Worm (Caenorhabditis elegans) whole organism, L2 larva: Measurements from ENCODE around the gene ZK970.8.

Experiments
- C34F6.9 ChIP-seq: fragments of 150-350 bp; optimal IDR thresholded peaks from 2 replicates; lab custom pipeline; 2014; ENCODE audit warnings: missing biosample characterization, missing genetic modification characterization
- Y55F3AM.14 ChIP-seq: fragments of 200-800 bp; sonication (Bioruptor generic); optimal IDR thresholded peaks from 2 replicates; lab custom pipeline; 2018; ENCODE audit warnings: mild to moderate bottlenecking, missing genetic modification characterization, missing compliant biosample characterization
- ZK546.5 ChIP-seq: sonication (generic microtip); optimal IDR thresholded peaks from 2 replicates; lab custom pipeline; 2017; ENCODE audit warnings: missing biosample characterization, missing genetic modification characterization
- alr-1 ChIP-seq: fragments of 150-350 bp; optimal IDR thresholded peaks from 2 replicates; lab custom pipeline; 2014; ENCODE audit warnings: missing biosample characterization, missing genetic modification characterization
- aly-2 ChIP-seq: fragments of 150-350 bp; optimal IDR thresholded peaks from 2 replicates; lab custom pipeline; 2014; ENCODE audit warnings: missing biosample characterization, missing genetic modification characterization
- ama-1 ChIP-seq: fragments of 150-350 bp; optimal IDR thresholded peaks from 2 replicates; lab custom pipeline; 2018; ENCODE audit warnings: inconsistent platforms
- ceh-16 ChIP-seq: fragments of 150-350 bp; optimal IDR thresholded peaks from 2 replicates; lab custom pipeline; 2014; ENCODE audit warnings: missing biosample characterization, missing genetic modification characterization
- ceh-82 ChIP-seq: fragments of 150-350 bp; optimal IDR thresholded peaks from 2 replicates; lab custom pipeline; 2014; ENCODE audit warnings: missing biosample characterization, missing genetic modification characterization
- crh-2 ChIP-seq: sonication (generic microtip); optimal IDR thresholded peaks from 2 replicates; lab custom pipeline; 2017; ENCODE audit warnings: missing biosample characterization, missing genetic modification characterization
- elt-3 ChIP-seq: sonication (generic microtip); optimal IDR thresholded peaks from 2 replicates; lab custom pipeline; 2017; ENCODE audit warnings: missing biosample characterization, missing genetic modification characterization
- fos-1 ChIP-seq: fragments of 150-350 bp; optimal IDR thresholded peaks from 2 replicates; lab custom pipeline; 2014; ENCODE audit warnings: missing biosample characterization, missing genetic modification characterization
- lin-11 ChIP-seq: fragments of 150-350 bp; sonication (generic microtip); optimal IDR thresholded peaks from 2 replicates; lab custom pipeline; 2014; ENCODE audit warnings: missing biosample characterization, missing genetic modification characterization, inconsistent platforms, mixed read lengths
- lin-13 ChIP-seq: fragments of 150-350 bp; optimal IDR thresholded peaks from 2 replicates; lab custom pipeline; 2014; ENCODE audit warnings: missing biosample characterization, missing genetic modification reagents, missing genetic modification characterization
- lin-39 ChIP-seq: fragments of 150-350 bp; optimal IDR thresholded peaks from 2 replicates; lab custom pipeline; 2014; ENCODE audit warnings: missing biosample characterization, missing genetic modification reagents, missing genetic modification characterization
- lsy-2 ChIP-seq, 2 experiments: fragments of 150-350 bp in 1 of 2; sonication (generic microtip) in 1 of 2; optimal IDR thresholded peaks; 2 replicates each; lab custom pipeline; 2014 to 2017; ENCODE audit warnings: missing biosample characterization in 2 of 2, missing genetic modification characterization in 2 of 2
- mab-5 ChIP-seq: fragments of 150-350 bp; optimal IDR thresholded peaks from 2 replicates; lab custom pipeline; 2014; ENCODE audit warnings: missing biosample characterization, missing genetic modification characterization
- mbf-1 ChIP-seq: sonication (generic microtip); optimal IDR thresholded peaks from 2 replicates; lab custom pipeline; 2017; ENCODE audit warnings: missing biosample characterization, missing genetic modification characterization
- mdl-1 ChIP-seq, 2 experiments: fragments of 150-350 bp in 1 of 2; sonication (generic microtip) in 1 of 2; optimal IDR thresholded peaks; 2 replicates each; lab custom pipeline; 2017; ENCODE audit warnings: missing biosample characterization in 2 of 2, missing genetic modification characterization in 2 of 2
- nhr-10 ChIP-seq: sonication (generic microtip); optimal IDR thresholded peaks from 2 replicates; lab custom pipeline; 2017; ENCODE audit warnings: missing biosample characterization, missing genetic modification characterization
- nhr-11 ChIP-seq: fragments of 150-350 bp; optimal IDR thresholded peaks from 2 replicates; lab custom pipeline; 2014; ENCODE audit warnings: missing biosample characterization, missing genetic modification characterization
- nhr-12 ChIP-seq: fragments of 150-350 bp; optimal IDR thresholded peaks from 2 replicates; lab custom pipeline; 2014; ENCODE audit warnings: missing biosample characterization, missing genetic modification characterization
- nhr-129 ChIP-seq: fragments of 150-350 bp; optimal IDR thresholded peaks from 2 replicates; lab custom pipeline; 2014; ENCODE audit warnings: missing biosample characterization, missing genetic modification characterization
- nhr-21 ChIP-seq: fragments of 150-350 bp; optimal IDR thresholded peaks from 2 replicates; lab custom pipeline; 2014; ENCODE audit warnings: missing biosample characterization, missing genetic modification characterization
- nhr-237 ChIP-seq: fragments of 150-350 bp; optimal IDR thresholded peaks from 2 replicates; lab custom pipeline; 2014; ENCODE audit warnings: missing biosample characterization, missing genetic modification characterization
- nhr-25 ChIP-seq: fragments of 150-350 bp; sonication (generic microtip); optimal IDR thresholded peaks from 3 replicates; lab custom pipeline; 2014; ENCODE audit warnings: missing biosample characterization, missing genetic modification characterization
- nhr-6 ChIP-seq: fragments of 150-350 bp; optimal IDR thresholded peaks from 2 replicates; lab custom pipeline; 2014; ENCODE audit warnings: missing biosample characterization, missing genetic modification characterization
- nhr-77 ChIP-seq: fragments of 150-350 bp; optimal IDR thresholded peaks from 2 replicates; lab custom pipeline; 2014; ENCODE audit warnings: missing biosample characterization, missing genetic modification characterization
- peb-1 ChIP-seq: fragments of 150-350 bp; optimal IDR thresholded peaks from 2 replicates; lab custom pipeline; 2014; ENCODE audit warnings: missing biosample characterization, missing genetic modification characterization
- sem-4 ChIP-seq: fragments of 150-350 bp; optimal IDR thresholded peaks from 2 replicates; lab custom pipeline; 2014; ENCODE audit warnings: missing biosample characterization, missing genetic modification reagents, missing genetic modification characterization
- skn-1 ChIP-seq: sonication (generic microtip); optimal IDR thresholded peaks from 2 replicates; lab custom pipeline; 2017; ENCODE audit warnings: missing biosample characterization, missing genetic modification characterization
- sma-3 ChIP-seq: sonication (generic microtip); optimal IDR thresholded peaks from 2 replicates; lab custom pipeline; 2016; ENCODE audit warnings: missing genetic modification reagents, missing genetic modification characterization, missing compliant biosample characterization
- snpc-4 ChIP-seq: fragments of 150-350 bp; optimal IDR thresholded peaks from 2 replicates; lab custom pipeline; 2014; ENCODE audit warnings: missing biosample characterization, missing genetic modification characterization
- unc-39 ChIP-seq: fragments of 150-350 bp; optimal IDR thresholded peaks from 2 replicates; lab custom pipeline; 2014; ENCODE audit warnings: missing biosample characterization, missing genetic modification characterization
- unc-55 ChIP-seq: fragments of 150-350 bp; sonication (generic microtip); optimal IDR thresholded peaks from 3 replicates; lab custom pipeline; 2014; ENCODE audit warnings: missing biosample characterization, missing genetic modification reagents, missing genetic modification characterization
- unc-62 ChIP-seq: fragments of 150-350 bp; optimal IDR thresholded peaks from 2 replicates; lab custom pipeline; 2014; ENCODE audit warnings: missing biosample characterization, missing genetic modification reagents, missing genetic modification characterization
- zag-1 ChIP-seq: fragments of 150-350 bp; optimal IDR thresholded peaks from 2 replicates; lab custom pipeline; 2014; ENCODE audit warnings: missing biosample characterization, missing genetic modification characterization
- ztf-1 ChIP-seq: fragments of 200-800 bp; sonication (Bioruptor generic); conservative IDR thresholded peaks from 2 replicates; pipeline ENCODE4 v1.3.6; 2022; ENCODE audit warnings: missing genetic modification characterization, missing compliant biosample characterization
- ztf-11 ChIP-seq: sonication (generic microtip); optimal IDR thresholded peaks from 2 replicates; lab custom pipeline; 2017; ENCODE audit warnings: missing biosample characterization, missing genetic modification characterization

Gene ZK970.8

DNA sequence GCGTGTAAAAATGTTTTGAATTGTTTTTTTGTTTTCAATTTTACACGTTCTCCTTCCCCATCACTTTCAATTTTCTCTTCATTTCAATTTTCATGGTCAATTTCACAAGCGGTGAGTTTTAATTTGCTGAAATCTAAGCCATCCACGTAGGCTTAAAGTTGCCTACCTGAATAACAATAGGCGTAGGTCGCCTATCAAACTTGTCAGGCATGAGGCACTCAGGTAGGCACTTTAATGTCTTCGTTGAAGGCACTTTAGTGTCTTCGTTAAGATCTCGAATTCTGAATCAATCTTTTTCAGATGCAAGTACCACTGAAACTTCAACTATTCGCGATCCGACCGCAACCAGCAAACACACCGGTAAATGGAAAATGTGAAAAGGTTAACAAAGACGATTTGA lies at the start of gene ZK970.8:
TSS of gene ZK970.8 (plus strand) at position 301 of the 400 bp plus-strand sequence.
- no peak for TF ChIP-seq nhr-21
- no peak for TF ChIP-seq nhr-129 (tag; lab: Kevin White, UChicago)
- TF ChIP-seq nhr-10, result no peak
- TF ChIP-seq aly-2, result no peak
- TF ChIP-seq zag-1 (tag; lab: Kevin White, UChicago), result no peak
- TF ChIP-seq sem-4 (tag; lab: Kevin White, UChicago), result no peak
- TF ChIP-seq lin-39, result no peak
- no peak for TF ChIP-seq nhr-237 (tag; lab: Kevin White, UChicago)
- TF ChIP-seq nhr-6 (tag; lab: Kevin White, UChicago), result no peak
- no peak for TF ChIP-seq snpc-4
- no peak for TF ChIP-seq nhr-25 (tag; lab: Kevin White, UChicago)
- no peak for TF ChIP-seq lsy-2 (tag; optimal IDR thresholded peaks at IDR 0.05; lab: Kevin White, UChicago)

DNA sequence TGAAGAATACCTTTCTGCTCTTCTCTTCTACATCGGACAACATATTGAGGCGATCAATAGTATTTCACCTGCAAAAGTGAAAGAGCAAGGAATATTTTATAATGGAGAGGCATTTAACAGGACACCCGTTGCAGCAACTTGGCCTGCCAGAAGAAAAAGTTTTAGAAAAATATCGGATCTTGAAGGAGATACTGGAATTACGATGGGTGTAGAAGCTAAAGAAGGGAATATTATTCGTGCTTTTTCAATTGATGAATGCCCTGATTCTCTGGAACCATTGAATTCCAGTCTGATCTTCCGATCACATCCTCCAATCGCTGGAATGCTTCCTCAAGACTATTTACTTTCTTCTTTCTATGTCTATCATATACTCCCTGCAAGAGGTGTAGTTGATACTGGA lies 48.2 kb upstream of the ZK970.8 start:
- TF ChIP-seq nhr-10 (no peak), nhr-21 (no peak), Y55F3AM.14 (GFP tag; lab: Kevin White, UChicago) (no peak), aly-2 (no peak), unc-55 (GFP tag; lab: Kevin White, UChicago) (no peak), lin-39 (no peak), unc-39 (no peak), nhr-11 (tag; lab: Kevin White, UChicago) (no peak), snpc-4 (no peak)

ce11 chrII:10270052-10270451 lies 39.4 kb upstream of the ZK970.8 start, which contains the start of gene F54B3.2:
Gene F54B3.2 (minus strand): TSS chrII:10270152.
- TF ChIP-seq skn-1 (tag; lab: Kevin White, UChicago), result no peak
- TF ChIP-seq lsy-2 (tag; optimal IDR thresholded peaks at IDR 0.05; lab: Kevin White, UChicago), result no peak
- TF ChIP-seq, all 48 proteins: peak for 0

DNA sequence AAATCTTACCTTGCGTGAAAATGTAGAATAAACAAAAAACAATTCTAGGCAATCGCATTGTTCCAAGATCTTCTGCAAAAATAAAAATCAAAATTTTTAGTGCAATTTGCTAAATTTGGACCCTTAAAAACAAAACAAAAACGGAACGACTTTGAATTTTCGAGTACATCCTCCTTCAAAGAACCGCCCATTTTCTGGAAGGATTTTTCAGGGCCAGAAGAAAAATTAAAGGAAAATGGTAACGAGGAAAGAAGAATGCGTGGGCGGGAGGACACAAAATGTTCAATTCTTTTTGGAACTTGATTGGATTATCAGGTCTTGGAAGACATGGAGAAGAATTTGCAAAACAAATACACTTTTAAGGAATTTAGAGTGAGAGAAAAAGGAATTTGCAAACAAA lies 38.3 kb upstream of the ZK970.8 start, which contains the start of gene F54B3.4:
TSS of gene F54B3.4 (minus strand) at position 101 of the 400 bp plus-strand sequence.
- no peak for TF ChIP-seq ZK546.5 (tag; lab: Kevin White, UChicago)
- TF ChIP-seq, all 48 proteins: peak for 0

ce11 chrII:10279561-10279960 lies 29.9 kb upstream of the ZK970.8 start, which contains the start of gene ZK971.1:
Gene ZK971.1 (minus strand): TSS chrII:10279661.
- TF ChIP-seq nhr-10, result no peak
- no peak for TF ChIP-seq ztf-11 (tag; lab: Kevin White, UChicago)
- no peak for TF ChIP-seq mab-5 (tag; lab: Kevin White, UChicago)
- TF ChIP-seq snpc-4, result no peak
- no peak for TF ChIP-seq Y55F3AM.14 (GFP tag; lab: Kevin White, UChicago)
- no peak for TF ChIP-seq ztf-1 (GFP tag; lab: Robert Waterston, UW)
- TF ChIP-seq alr-1, result no peak
- TF ChIP-seq nhr-12 (tag; lab: Kevin White, UChicago), result no peak
- TF ChIP-seq peb-1 (tag; lab: Kevin White, UChicago), result no peak
- TF ChIP-seq elt-3, result no peak
- TF ChIP-seq lin-11 (tag; lab: Kevin White, UChicago), result no peak
- TF ChIP-seq fos-1 (tag; lab: Kevin White, UChicago), result no peak
- no peak for TF ChIP-seq nhr-21
- TF ChIP-seq unc-62, result no peak
- TF ChIP-seq, all 48 proteins: peak for 0

ce11 chrII:10281674-10282073 lies 27.8 kb upstream of the ZK970.8 start:
- TF ChIP-seq nhr-6 (tag; lab: Kevin White, UChicago) (no peak), fos-1 (tag; lab: Kevin White, UChicago) (peak; percentile 3)
- TF ChIP-seq, all 48 proteins: peak for 1

DNA sequence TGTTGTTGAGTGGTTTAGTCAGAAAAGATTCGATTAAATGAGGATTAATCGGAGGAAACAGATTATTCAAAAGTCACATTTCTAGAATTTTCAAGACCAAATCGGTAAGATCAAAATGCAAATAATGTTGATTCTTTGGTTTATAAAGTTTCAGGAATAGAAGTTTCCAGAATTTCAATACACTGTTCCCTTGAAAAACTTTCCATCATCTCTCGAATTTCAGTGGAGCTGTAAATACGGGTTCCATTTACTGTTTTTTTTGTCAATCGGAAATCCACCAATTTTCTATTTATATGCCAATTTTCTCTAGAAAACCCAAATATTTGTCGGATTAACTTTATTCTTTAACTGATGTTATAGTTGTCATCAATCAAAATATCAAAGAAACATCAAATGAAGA lies 26.3 kb upstream of the ZK970.8 start:
- no peak for TF ChIP-seq mbf-1
- no peak for TF ChIP-seq elt-3
- no peak for TF ChIP-seq mab-5 (tag; lab: Kevin White, UChicago)
- no peak for TF ChIP-seq snpc-4
- TF ChIP-seq nhr-77, result no peak
- no peak for TF ChIP-seq ama-1
- TF ChIP-seq zag-1 (tag; lab: Kevin White, UChicago), result no peak
- TF ChIP-seq unc-39, result no peak
- TF ChIP-seq lin-13 (GFP tag; lab: Kevin White, UChicago), result no peak
- TF ChIP-seq aly-2, result no peak
- no peak for TF ChIP-seq ztf-1 (GFP tag; lab: Robert Waterston, UW)
- no peak for TF ChIP-seq C34F6.9 (tag; lab: Kevin White, UChicago)
- TF ChIP-seq ceh-16 (tag; lab: Kevin White, UChicago), result no peak
- TF ChIP-seq crh-2 (tag; lab: Kevin White, UChicago), result no peak
- no peak for TF ChIP-seq nhr-25 (tag; lab: Kevin White, UChicago)
- TF ChIP-seq mdl-1 (tag; optimal IDR thresholded peaks at IDR 0.05; lab: Kevin White, UChicago), result no peak
- no peak for TF ChIP-seq unc-55 (GFP tag; lab: Kevin White, UChicago)
- TF ChIP-seq sma-3 (GFP tag; lab: Kevin White, UChicago), result no peak
- TF ChIP-seq ceh-82, result no peak
